Fruit fly (Drosophila melanogaster) whole organism, pupa: ENCODE data around the gene simj.
A peak's percentile ranks its signal among the peaks of the same experiment; 100 is the strongest.

ENCODE experiments used
- CG10348 ChIP-seq: fragments of 200-800 bp; sonication (Bioruptor generic); IDR thresholded peaks from 2 replicates; pipeline ENCODE4 v1.3.6; 2022; ENCODE audit warnings: missing biosample characterization, missing genetic modification characterization
- CG12605 ChIP-seq: fragments of 200-800 bp; sonication (Bioruptor generic); IDR thresholded peaks from 2 replicates; pipeline ENCODE4 v1.3.6; 2022; ENCODE audit warnings: missing biosample characterization, missing genetic modification characterization
- CG13204 ChIP-seq: fragments of 200-800 bp; sonication (Bioruptor generic); optimal IDR thresholded peaks from 2 replicates; lab custom pipeline; 2018; ENCODE audit warnings: missing biosample characterization, mild to moderate bottlenecking, missing genetic modification characterization, moderate library complexity
- CG14655 ChIP-seq: fragments of 200-800 bp; sonication (Bioruptor generic); optimal IDR thresholded peaks from 3 replicates; lab custom pipeline; 2017; ENCODE audit warnings: mild to moderate bottlenecking, missing biosample characterization, missing genetic modification reagents, missing genetic modification characterization
- CG15710 ChIP-seq: fragments of 200-800 bp; sonication (Bioruptor generic); optimal IDR thresholded peaks from 2 replicates; lab custom pipeline; 2018; ENCODE audit warnings: missing biosample characterization, mild to moderate bottlenecking, missing genetic modification characterization, moderate library complexity
- CG17806 ChIP-seq: fragments of 200-800 bp; sonication (Bioruptor generic); optimal IDR thresholded peaks from 2 replicates; lab custom pipeline; 2018; ENCODE audit warnings: missing biosample characterization, mild to moderate bottlenecking, missing genetic modification characterization, moderate library complexity
- CG32121 ChIP-seq: fragments of 200-800 bp; sonication (Bioruptor generic); IDR thresholded peaks from 2 replicates; pipeline ENCODE4 v1.3.6; 2022; ENCODE audit warnings: missing biosample characterization, missing genetic modification characterization
- CG34367 ChIP-seq: fragments of 200-800 bp; sonication (Bioruptor generic); optimal IDR thresholded peaks from 2 replicates; lab custom pipeline; 2018; ENCODE audit warnings: missing biosample characterization, mild to moderate bottlenecking, missing genetic modification characterization
- CG4496 ChIP-seq: fragments of 200-800 bp; sonication (Bioruptor generic); IDR thresholded peaks from 3 replicates; pipeline ENCODE4 v1.3.6; 2022; ENCODE audit warnings: missing biosample characterization, missing genetic modification characterization
- CG8159 ChIP-seq: fragments of 200-800 bp; sonication (Bioruptor generic); optimal IDR thresholded peaks from 3 replicates; lab custom pipeline; 2018; ENCODE audit warnings: missing biosample characterization, mild to moderate bottlenecking, missing genetic modification characterization, moderate library complexity
- CG8301 ChIP-seq: fragments of 200-800 bp; sonication (Bioruptor generic); optimal IDR thresholded peaks from 2 replicates; lab custom pipeline; 2018; ENCODE audit warnings: missing biosample characterization, mild to moderate bottlenecking, missing genetic modification characterization
- CG9948 ChIP-seq: fragments of 200-800 bp; sonication (Bioruptor generic); optimal IDR thresholded peaks from 2 replicates; lab custom pipeline; 2018; ENCODE audit warnings: missing biosample characterization, mild to moderate bottlenecking, missing genetic modification characterization, moderate library complexity
- D1 ChIP-seq: fragments of 200-800 bp; sonication (Bioruptor generic); optimal IDR thresholded peaks from 2 replicates; lab custom pipeline; 2018; ENCODE audit warnings: missing biosample characterization, mild to moderate bottlenecking, missing genetic modification characterization, moderate library complexity
- EcR ChIP-seq: fragments of 200-800 bp; sonication (Bioruptor generic); optimal IDR thresholded peaks from 3 replicates; lab custom pipeline; 2019; ENCODE audit warnings: missing biosample characterization, missing genetic modification characterization, mild to moderate bottlenecking, moderate library complexity, missing genetic modification reagents
- Ets98B ChIP-seq: fragments of 200-800 bp; sonication (Bioruptor generic); IDR thresholded peaks from 2 replicates; pipeline ENCODE4 v1.3.6; 2022; ENCODE audit warnings: missing biosample characterization, missing genetic modification characterization
- Pif1A ChIP-seq: fragments of 200-800 bp; sonication (Bioruptor generic); optimal IDR thresholded peaks from 3 replicates; lab custom pipeline; 2016; ENCODE audit warnings: missing biosample characterization, missing genetic modification characterization
- Pif1B ChIP-seq: fragments of 200-800 bp; sonication (Bioruptor generic); optimal IDR thresholded peaks from 3 replicates; lab custom pipeline; 2016; ENCODE audit warnings: missing biosample characterization, missing genetic modification characterization
- Snoo ChIP-seq: fragments of 200-800 bp; sonication (Bioruptor generic); optimal IDR thresholded peaks from 3 replicates; lab custom pipeline; 2017; ENCODE audit warnings: missing biosample characterization, mild to moderate bottlenecking, missing genetic modification characterization, inconsistent platforms
- fd96Ca ChIP-seq: fragments of 200-800 bp; sonication (Bioruptor generic); IDR thresholded peaks from 3 replicates; pipeline ENCODE4 v1.3.6; 2022; ENCODE audit warnings: missing biosample characterization, missing genetic modification characterization
- gl ChIP-seq: fragments of 200-800 bp; sonication (Bioruptor generic); optimal IDR thresholded peaks from 2 replicates; lab custom pipeline; 2018; ENCODE audit warnings: missing biosample characterization, mild to moderate bottlenecking, missing genetic modification characterization
- rn ChIP-seq: fragments of 200-800 bp; sonication (Bioruptor generic); IDR thresholded peaks from 2 replicates; pipeline ENCODE4 v1.3.6; 2022; ENCODE audit warnings: missing biosample characterization, missing genetic modification characterization

Gene simj

dm6 chr3L:10715748-10716147 lies 51.2 kb downstream of the simj start:
- TF ChIP-seq CG17806 (tag; lab: Kevin White, UChicago) (no peak), Pif1B (no peak), CG8159 (tag; lab: Kevin White, UChicago) (no peak), CG4496 (GFP tag; lab: Robert Waterston, UW) (0 out of 3 replicates have a peak, but pooled peaks have one; percentile 17), CG32121 (GFP tag; lab: Robert Waterston, UW) (no peak), CG13204 (peak; percentile 1), EcR (GFP tag; lab: Kevin White, UChicago) (peak; percentile 92), Ets98B (GFP tag; lab: Robert Waterston, UW) (no peak)

dm6 chr3L:10716342-10716896 lies 51.9 kb downstream of the simj start:
- TF ChIP-seq CG17806 (tag; lab: Kevin White, UChicago) (peak; percentile 44), CG9948 (peak; percentile 41), Pif1A (no peak), CG8159 (tag; lab: Kevin White, UChicago) (peak; percentile 63), CG8301 (tag; lab: Kevin White, UChicago) (peak; percentile 40), CG14655 (GFP tag; lab: Kevin White, UChicago) (peak; percentile 69), CG34367 (peak; percentile 22), CG15710 (tag; lab: Kevin White, UChicago) (peak; percentile 26), CG10348 (GFP tag; lab: Robert Waterston, UW) (no peak), CG13204 (no peak)

- TF ChIP-seq CG32121 (GFP tag; lab: Robert Waterston, UW) = no peak
- no peak for TF ChIP-seq Ets98B (GFP tag; lab: Robert Waterston, UW)
- no peak for TF ChIP-seq rn (GFP tag; lab: Robert Waterston, UW)
- TF ChIP-seq CG14655 (GFP tag; lab: Kevin White, UChicago) = peak; percentile 39
- TF ChIP-seq CG15710 (tag; lab: Kevin White, UChicago) = peak; percentile 16
- no peak for TF ChIP-seq D1 (tag; lab: Kevin White, UChicago)
- TF ChIP-seq Pif1B = no peak
- TF ChIP-seq CG8301 (tag; lab: Kevin White, UChicago) = no peak
- TF ChIP-seq CG10348 (GFP tag; lab: Robert Waterston, UW) = no peak
- no peak for TF ChIP-seq CG12605 (GFP tag; lab: Robert Waterston, UW)
- no peak for TF ChIP-seq CG4496 (GFP tag; lab: Robert Waterston, UW)
- TF ChIP-seq Pif1A = no peak
- TF ChIP-seq CG17806 (tag; lab: Kevin White, UChicago) = no peak
- TF ChIP-seq EcR (GFP tag; lab: Kevin White, UChicago) = no peak
- no peak for TF ChIP-seq CG13204
- no peak for TF ChIP-seq gl (tag; lab: Kevin White, UChicago)
- TF ChIP-seq CG9948 = peak; percentile 33
- no peak for TF ChIP-seq Snoo (tag; lab: Kevin White, UChicago)
- TF ChIP-seq CG34367 = no peak
- TF ChIP-seq fd96Ca (GFP tag; lab: Robert Waterston, UW) = no peak
- TF ChIP-seq CG8159 (tag; lab: Kevin White, UChicago) = peak; percentile 71
These were observed 55.2 kb downstream of the simj start for dm6 chr3L:10719771-10720170.

- TF ChIP-seq gl (tag; lab: Kevin White, UChicago) (no peak), Snoo (tag; lab: Kevin White, UChicago) (no peak), CG10348 (GFP tag; lab: Robert Waterston, UW) (no peak), CG9948 (no peak), CG17806 (tag; lab: Kevin White, UChicago) (no peak), Ets98B (GFP tag; lab: Robert Waterston, UW) (no peak), CG14655 (GFP tag; lab: Kevin White, UChicago) (no peak), CG13204 (no peak), D1 (tag; lab: Kevin White, UChicago) (no peak), CG4496 (GFP tag; lab: Robert Waterston, UW) (no peak), CG15710 (tag; lab: Kevin White, UChicago) (no peak), rn (GFP tag; lab: Robert Waterston, UW) (no peak), Pif1B (no peak), CG12605 (GFP tag; lab: Robert Waterston, UW) (no peak), fd96Ca (GFP tag; lab: Robert Waterston, UW) (no peak), CG34367 (no peak), CG32121 (GFP tag; lab: Robert Waterston, UW) (no peak), CG8159 (tag; lab: Kevin White, UChicago) (no peak), CG8301 (tag; lab: Kevin White, UChicago) (no peak)
These were observed 58.1 kb downstream of the simj start for dm6 chr3L:10722607-10723006.

dm6 chr3L:10723596-10723995 lies 59.1 kb downstream of the simj start:
- TF ChIP-seq fd96Ca (GFP tag; lab: Robert Waterston, UW) (no peak), EcR (GFP tag; lab: Kevin White, UChicago) (no peak), CG8301 (tag; lab: Kevin White, UChicago) (no peak), Pif1B (no peak), CG34367 (no peak), Pif1A (no peak), CG10348 (GFP tag; lab: Robert Waterston, UW) (no peak)
- TF ChIP-seq, all 21 proteins: peak for 0

- TF ChIP-seq Pif1B = no peak
- TF ChIP-seq fd96Ca (GFP tag; lab: Robert Waterston, UW) = no peak
- TF ChIP-seq CG9948 = no peak
- 0 out of 3 replicates have a peak, but pooled peaks have one; percentile 10 for TF ChIP-seq CG4496 (GFP tag; lab: Robert Waterston, UW)
- no peak for TF ChIP-seq CG34367
- TF ChIP-seq, all 21 proteins: peak for 1
These were observed 60.4 kb downstream of the simj start for dm6 chr3L:10724810-10725444.
